Worm (Caenorhabditis elegans): ENCODE measurements around the gene fbxb-78.

The fbxb-78 gene

DNA sequence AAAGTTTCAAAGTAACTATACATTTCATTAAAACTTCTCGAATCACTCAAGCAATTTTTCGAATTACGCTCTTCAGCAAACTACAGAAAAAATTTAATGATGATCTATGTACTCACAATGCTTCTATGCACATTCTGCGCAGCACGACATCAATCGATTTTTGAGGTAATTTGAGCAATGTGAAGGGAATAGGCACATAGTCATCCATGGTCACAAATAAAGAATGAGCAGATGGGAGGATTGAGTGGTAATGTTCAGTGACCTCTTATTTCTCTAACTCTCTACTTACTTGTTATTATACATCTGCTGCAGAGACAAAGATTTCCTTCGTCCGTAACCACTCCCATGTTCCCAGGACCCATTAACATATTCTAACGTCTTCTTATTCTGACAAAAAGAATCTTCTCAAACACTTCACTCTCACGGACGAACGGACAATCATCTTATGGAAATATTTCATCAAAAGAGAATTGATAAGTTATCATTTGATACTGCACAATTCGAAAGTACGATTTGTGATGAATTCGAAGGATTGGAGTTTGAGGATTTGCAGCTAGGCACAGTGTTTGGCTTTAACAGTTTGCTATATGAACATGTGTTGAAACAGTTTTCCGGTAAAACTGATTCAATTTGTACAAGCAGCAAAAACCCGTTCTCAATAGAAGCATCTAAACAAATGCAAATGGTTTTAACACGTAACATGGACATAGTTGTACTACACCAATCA lies 18.7 kb downstream of the fbxb-78 start, which contains the start of the genes fbxb-77 and Y17G9B.11:
Gene fbxb-77, minus strand, starts transcription at position 229 of the 727 bp plus-strand sequence.
Gene Y17G9B.11, plus strand, starts transcription at position 677 of the 727 bp plus-strand sequence.
- no peak for TF ChIP-seq nhr-11 (tag; optimal IDR thresholded peaks at IDR 0.05)
- TF ChIP-seq ref-2 (tag; optimal IDR thresholded peaks at IDR 0.05) = peak; percentile 34
- peak; percentile 61 for TF ChIP-seq ceh-34 (tag; optimal IDR thresholded peaks at IDR 0.05)
- TF ChIP-seq ceh-48 (tag; optimal IDR thresholded peaks at IDR 0.05) = peak; percentile 44

DNA sequence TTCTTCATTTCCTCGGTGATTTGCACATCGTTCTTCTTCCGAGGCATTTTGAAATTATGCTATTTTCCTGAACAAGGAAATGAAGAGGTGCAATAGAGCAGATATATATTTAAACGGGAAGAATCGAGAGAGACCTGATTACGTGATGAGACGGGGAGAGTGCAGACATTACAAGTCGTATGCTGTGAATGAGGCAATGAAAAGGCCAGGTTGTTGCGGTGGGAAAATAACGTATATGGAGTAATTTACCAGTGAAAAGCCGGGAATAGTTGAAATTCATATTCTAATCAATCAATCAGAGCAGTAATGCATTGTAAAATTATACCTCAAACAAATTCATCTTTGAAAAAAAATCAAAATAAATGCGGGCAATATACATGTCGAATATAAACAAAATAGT lies 21.3 kb downstream of the fbxb-78 start, which contains the start of gene Y17G9B.8:
Gene Y17G9B.8, minus strand, starts transcription at position 182 of the 400 bp plus-strand sequence.
- no peak for TF ChIP-seq unc-86 (tag; optimal IDR thresholded peaks at IDR 0.05)
- no peak for TF ChIP-seq sdc-2 (tag; optimal IDR thresholded peaks at IDR 0.05)

DNA sequence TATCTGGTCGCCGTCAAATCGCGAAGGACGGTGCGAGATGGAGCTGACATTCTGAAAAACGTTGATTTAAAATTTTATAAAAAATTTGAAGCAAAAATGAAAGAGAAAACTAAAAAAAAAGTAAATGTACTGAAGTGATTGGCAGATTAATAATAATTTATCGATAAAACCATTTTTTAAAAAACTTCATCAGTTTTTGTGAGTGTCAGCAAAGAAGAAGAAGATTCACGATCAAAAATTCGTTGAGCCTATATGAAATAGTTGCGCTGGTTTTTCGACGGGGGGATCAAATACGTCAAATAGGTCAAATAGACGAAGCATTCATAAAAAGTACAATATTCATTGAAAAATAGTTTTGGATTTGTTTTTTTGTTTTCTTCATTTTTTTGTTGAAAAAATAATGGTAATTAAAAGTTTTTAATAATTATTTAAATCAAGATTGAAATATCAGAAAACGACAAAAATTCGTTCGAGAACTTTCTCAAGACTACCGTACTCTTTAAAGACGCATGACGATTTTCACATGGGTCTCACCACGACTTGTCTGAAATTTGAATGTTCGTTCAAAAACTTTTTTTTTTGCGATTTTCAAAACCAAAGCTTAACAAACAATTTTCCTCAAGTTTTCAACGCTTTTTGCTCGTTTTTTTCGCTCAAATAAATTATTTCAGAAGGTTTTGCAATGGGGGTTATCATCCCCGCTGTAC lies 23.2 kb downstream of the fbxb-78 start, which contains the start of the genes memi-1 and cyp-31A3:
Gene memi-1, minus strand, starts transcription at position 51 of the 707 bp plus-strand sequence.
Gene cyp-31A3, plus strand, starts transcription at position 672 of the 707 bp plus-strand sequence.
- TF ChIP-seq pat-9 (tag; optimal IDR thresholded peaks at IDR 0.05) (no peak), C08G9.2 (tag; optimal IDR thresholded peaks at IDR 0.05) (no peak), hlh-15 (tag; optimal IDR thresholded peaks at IDR 0.05) (no peak), ceh-22 (tag; optimal IDR thresholded peaks at IDR 0.05) (no peak), eyg-1 (tag; optimal IDR thresholded peaks at IDR 0.05) (no peak), odd-2 (tag; optimal IDR thresholded peaks at IDR 0.05) (no peak), sox-2 (GFP tag; IDR thresholded peaks at IDR 0.05) (no peak), hlh-30 (tag; optimal IDR thresholded peaks at IDR 0.05; ENCODE audit: insufficient read depth) (no peak), ceh-48 (tag; optimal IDR thresholded peaks at IDR 0.05) (no peak), che-1 (tag; optimal IDR thresholded peaks at IDR 0.05) (no peak), ttx-3 (tag; optimal IDR thresholded peaks at IDR 0.05) (no peak)

DNA sequence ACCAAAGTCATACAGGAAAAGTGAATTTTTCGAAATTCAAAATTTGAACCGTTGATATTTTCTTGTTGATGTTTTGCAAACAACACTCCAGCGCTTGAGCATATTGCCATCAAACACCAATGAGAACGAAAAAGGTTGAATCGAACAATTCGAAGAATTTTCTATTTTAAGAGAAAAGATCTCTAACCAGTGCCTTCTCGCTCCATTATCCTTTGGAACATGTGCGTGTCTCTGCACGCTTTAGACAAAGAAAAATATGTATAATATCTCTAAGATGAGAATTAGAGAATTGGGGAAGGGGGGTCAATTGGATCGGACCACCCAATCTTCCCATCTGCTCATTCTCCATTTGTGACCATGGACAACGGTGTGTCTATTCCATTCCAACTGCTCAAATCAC lies 26.5 kb downstream of the fbxb-78 start, which contains the start of gene Y17G9B.2:
Gene Y17G9B.2, plus strand, starts transcription at position 301 of the 400 bp plus-strand sequence.
- TF ChIP-seq ceh-24 (tag; optimal IDR thresholded peaks at IDR 0.05) (no peak), tbx-2 (tag; optimal IDR thresholded peaks at IDR 0.05) (no peak), unc-86 (tag; optimal IDR thresholded peaks at IDR 0.05) (no peak), ceh-45 (GFP tag; IDR thresholded peaks at IDR 0.05) (no peak), dmd-4 (tag; optimal IDR thresholded peaks at IDR 0.05; ENCODE audit: borderline replicate concordance) (no peak), F13H6.1 (tag; optimal IDR thresholded peaks at IDR 0.05) (no peak), pha-4 (tag; optimal IDR thresholded peaks at IDR 0.05) (no peak), ceh-48 (tag; optimal IDR thresholded peaks at IDR 0.05) (no peak), hlh-15 (tag; optimal IDR thresholded peaks at IDR 0.05) (no peak), nfya-1 (tag; optimal IDR thresholded peaks at IDR 0.05) (no peak), elt-2 (tag; optimal IDR thresholded peaks at IDR 0.05) (no peak), tbx-7 (tag; optimal IDR thresholded peaks at IDR 0.05) (no peak), eyg-1 (tag; optimal IDR thresholded peaks at IDR 0.05) (no peak), hlh-13 (GFP tag; optimal IDR thresholded peaks at IDR 0.05) (no peak), dve-1 (tag; optimal IDR thresholded peaks at IDR 0.05) (no peak), C38D4.7 (GFP tag; optimal IDR thresholded peaks at IDR 0.05) (no peak), ceh-6 (GFP tag; optimal IDR thresholded peaks at IDR 0.05) (no peak)

DNA sequence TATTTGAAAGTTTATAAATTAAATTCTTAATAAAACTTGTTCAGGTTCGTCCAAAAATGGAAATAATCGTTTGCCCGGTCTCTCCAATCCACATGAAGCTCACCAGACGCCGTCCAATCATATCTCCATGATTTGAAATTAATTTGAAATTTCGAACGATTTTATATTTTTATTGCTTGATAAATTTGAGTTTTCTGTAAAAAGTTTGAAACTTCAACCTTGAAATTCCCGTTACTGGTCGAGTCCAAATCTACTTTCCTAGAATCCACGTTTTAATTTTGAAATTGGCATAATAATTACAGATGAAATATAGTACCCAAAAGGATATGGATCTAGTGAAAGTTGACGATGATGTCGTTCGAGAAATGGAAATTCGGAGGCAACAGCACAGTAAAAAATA lies 27.1 kb downstream of the fbxb-78 start, which contains the start of gene npp-26:
Gene npp-26, plus strand, starts transcription at position 301 of the 400 bp plus-strand sequence.
- TF ChIP-seq nfya-1 (tag; optimal IDR thresholded peaks at IDR 0.05) = no peak
- no peak for TF ChIP-seq elt-2 (tag; optimal IDR thresholded peaks at IDR 0.05)
- TF ChIP-seq ets-4 (tag; optimal IDR thresholded peaks at IDR 0.05) = no peak
- no peak for TF ChIP-seq tbx-2 (tag; optimal IDR thresholded peaks at IDR 0.05)
- no peak for TF ChIP-seq hlh-30 (tag; optimal IDR thresholded peaks at IDR 0.05; ENCODE audit: insufficient read depth)
- no peak for TF ChIP-seq K02D7.2 (tag; optimal IDR thresholded peaks at IDR 0.05)
- no peak for TF ChIP-seq ama-1 (optimal IDR thresholded peaks at IDR 0.05)
- no peak for TF ChIP-seq eyg-1 (tag; optimal IDR thresholded peaks at IDR 0.05)

All from whole organism, late embryonic.